Fruit fly (Drosophila melanogaster) whole organism, prepupa: ENCODE results near the gene cactin.
"Not testable (repeated sequence)": the region's sequence is repeated elsewhere in the genome, so short reads cannot be mapped to it uniquely, and the experiment has no call there.

Experiments used
- CG10669 ChIP-seq: fragments of 200-800 bp; sonication (Bioruptor generic); optimal IDR thresholded peaks from 3 replicates; lab custom pipeline; 2018; ENCODE audit warnings: missing biosample characterization, mild to moderate bottlenecking, missing genetic modification characterization, moderate library complexity
- CG3919 ChIP-seq: fragments of 200-800 bp; sonication (Bioruptor generic); optimal IDR thresholded peaks from 3 replicates; lab custom pipeline; 2016; ENCODE audit warnings: missing biosample characterization, missing genetic modification characterization
- CG6276 ChIP-seq: fragments of 200-800 bp; sonication (Bioruptor generic); optimal IDR thresholded peaks from 2 replicates; lab custom pipeline; 2017; ENCODE audit warnings: missing biosample characterization, mild to moderate bottlenecking, missing genetic modification characterization
- Sox14 ChIP-seq: fragments of 200-800 bp; sonication (Bioruptor generic); optimal IDR thresholded peaks from 3 replicates; lab custom pipeline; 2016; ENCODE audit warnings: missing biosample characterization, missing genetic modification characterization
- dac ChIP-seq: fragments of 200-800 bp; sonication (Bioruptor generic); optimal IDR thresholded peaks from 2 replicates; lab custom pipeline; 2017; ENCODE audit warnings: missing biosample characterization, mild to moderate bottlenecking, missing genetic modification characterization
- dsx ChIP-seq: fragments of 200-800 bp; optimal IDR thresholded peaks from 3 replicates; lab custom pipeline; 2019; ENCODE audit warnings: missing biosample characterization, mild to moderate bottlenecking, missing genetic modification characterization, moderate library complexity; ENCODE audit not compliant: poor library complexity, severe bottlenecking
- salr ChIP-seq, 2 experiments: fragments of 200-800 bp; sonication (Bioruptor generic); optimal IDR thresholded peaks; 3 replicates each; lab custom pipeline; 2016 to 2018; ENCODE audit warnings: missing biosample characterization in 2 of 2, missing genetic modification characterization in 2 of 2, mild to moderate bottlenecking in 1 of 2
- topi ChIP-seq: fragments of 200-800 bp; sonication (Bioruptor generic); optimal IDR thresholded peaks from 3 replicates; lab custom pipeline; 2016; ENCODE audit warnings: missing biosample characterization, missing genetic modification characterization

dm6 chrX:20446071-20446470 lies 22.2 kb downstream of the cactin start, which contains the start of gene CG42578:
- TF ChIP-seq dsx (GFP tag; lab: Kevin White, UChicago); topi (GFP tag; lab: Kevin White, UChicago); Sox14 (GFP tag; lab: Kevin White, UChicago); CG10669; salr (GFP tag; optimal IDR thresholded peaks at IDR 0.05; lab: Kevin White, UChicago); dac (GFP tag; lab: Kevin White, UChicago); CG3919 (GFP tag; lab: Kevin White, UChicago); CG6276 (GFP tag; lab: Kevin White, UChicago): not testable (repeated sequence)
